Worm (Caenorhabditis elegans): ENCODE data around the gene C07D10.6.

C07D10.6 gene

DNA sequence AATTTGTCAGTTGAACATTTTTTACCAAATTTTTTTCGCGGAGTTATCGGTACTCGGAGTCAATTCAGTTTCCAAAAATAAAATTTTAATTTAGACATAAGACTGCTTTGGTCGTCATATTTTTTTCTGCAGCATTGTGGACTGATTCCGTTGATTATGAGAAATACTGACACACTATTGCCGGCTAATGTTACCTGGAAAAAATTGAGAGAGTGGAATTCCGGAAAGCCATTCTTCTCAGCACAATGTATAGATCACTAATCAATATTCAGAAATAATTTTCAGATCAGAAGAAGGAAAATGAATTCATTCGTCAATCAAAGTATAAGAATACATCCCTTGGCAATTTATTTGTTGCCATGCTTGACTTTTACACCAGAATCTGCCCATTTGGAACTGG lies at the start of gene C07D10.6:
TSS of gene C07D10.6 (plus strand) at position 301 of the 400 bp plus-strand sequence.
- TF ChIP-seq ama-1 (optimal IDR thresholded peaks at IDR 0.05) = no peak
- TF ChIP-seq ceh-36 (tag; optimal IDR thresholded peaks at IDR 0.05) = no peak
- no peak for TF ChIP-seq pes-1 (GFP tag; IDR thresholded peaks at IDR 0.05)
- no peak for TF ChIP-seq hmg-4 (GFP tag; optimal IDR thresholded peaks at IDR 0.05)
- TF ChIP-seq tbx-11 (GFP tag; IDR thresholded peaks at IDR 0.05) = no peak
- no peak for TF ChIP-seq hmbx-1 (tag; optimal IDR thresholded peaks at IDR 0.05)
- no peak for TF ChIP-seq B0310.2 (tag; optimal IDR thresholded peaks at IDR 0.05)
- TF ChIP-seq sea-1 (GFP tag; conservative IDR thresholded peaks at IDR 0.05) = no peak
- TF ChIP-seq tra-4 (tag; optimal IDR thresholded peaks at IDR 0.05) = no peak
- TF ChIP-seq aly-1 (tag; optimal IDR thresholded peaks at IDR 0.05) = no peak
- TF ChIP-seq F13C5.2 (tag; optimal IDR thresholded peaks at IDR 0.05) = no peak
- no peak for TF ChIP-seq scrt-1 (GFP tag; IDR thresholded peaks at IDR 0.05)
- TF ChIP-seq flt-1 (GFP tag; IDR thresholded peaks at IDR 0.05) = no peak
- TF ChIP-seq tbx-37 (GFP tag; conservative IDR thresholded peaks at IDR 0.05) = no peak
- no peak for TF ChIP-seq hnd-1 (tag; optimal IDR thresholded peaks at IDR 0.05)
- TF ChIP-seq ceh-13 (GFP tag; optimal IDR thresholded peaks at IDR 0.05) = no peak

DNA sequence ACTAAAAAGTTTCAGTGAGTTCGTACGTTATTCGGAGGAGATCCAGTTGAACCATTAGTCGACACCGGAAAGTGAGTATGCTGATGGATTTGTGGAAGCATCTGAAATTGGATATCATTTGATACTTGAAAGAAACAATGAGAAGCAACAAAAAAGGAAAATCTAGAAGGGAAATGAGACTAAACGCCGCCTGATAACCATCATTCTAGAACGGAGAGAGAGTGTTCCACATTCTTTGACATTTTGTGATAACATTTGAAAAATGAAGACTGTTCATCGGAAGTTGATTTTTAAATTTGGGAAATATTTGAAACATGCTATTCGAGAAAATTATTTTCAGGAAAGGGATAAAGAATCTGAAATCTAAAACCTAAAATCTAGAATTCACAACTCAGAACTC lies 47.9 kb upstream of the C07D10.6 start, which contains the start of gene npax-1:
TSS of gene npax-1 (minus strand) at position 101 of the 400 bp plus-strand sequence.
- TF ChIP-seq ceh-36 (tag; optimal IDR thresholded peaks at IDR 0.05) (no peak), B0310.2 (tag; optimal IDR thresholded peaks at IDR 0.05) (no peak), ama-1 (optimal IDR thresholded peaks at IDR 0.05) (no peak), tbx-37 (GFP tag; conservative IDR thresholded peaks at IDR 0.05) (no peak), sea-1 (GFP tag; conservative IDR thresholded peaks at IDR 0.05) (no peak), ceh-13 (GFP tag; optimal IDR thresholded peaks at IDR 0.05) (no peak), ets-7 (tag; optimal IDR thresholded peaks at IDR 0.05) (no peak), hmg-4 (GFP tag; optimal IDR thresholded peaks at IDR 0.05) (no peak), scrt-1 (GFP tag; IDR thresholded peaks at IDR 0.05) (no peak)

ce11 chrII:7337469-7337893 lies 41.6 kb upstream of the C07D10.6 start:
- TF ChIP-seq ceh-36 (tag; optimal IDR thresholded peaks at IDR 0.05) (no peak), aly-1 (tag; optimal IDR thresholded peaks at IDR 0.05) (no peak), flt-1 (GFP tag; IDR thresholded peaks at IDR 0.05) (no peak), ceh-13 (GFP tag; optimal IDR thresholded peaks at IDR 0.05) (no peak), tra-4 (tag; optimal IDR thresholded peaks at IDR 0.05) (no peak)

DNA sequence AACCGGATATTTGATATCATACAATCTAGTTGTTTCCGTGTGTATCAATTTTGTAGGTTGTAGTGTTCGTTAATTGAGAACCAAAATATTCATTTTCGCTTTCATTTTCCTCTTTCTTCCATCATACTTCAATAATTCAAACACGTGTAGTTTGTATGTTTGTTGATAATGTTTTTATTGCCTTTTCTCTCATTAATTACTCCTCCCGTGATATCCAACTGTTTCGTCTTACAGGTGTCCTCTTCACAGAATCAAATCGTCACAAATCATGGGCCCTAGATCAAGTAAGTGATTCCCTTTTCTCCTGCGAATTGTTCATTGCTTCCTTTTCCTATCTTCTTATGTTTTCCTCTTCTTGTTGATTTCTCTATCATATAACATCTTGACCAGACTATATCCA lies 40.1 kb upstream of the C07D10.6 start, which contains the start of gene nhr-21:
TSS of gene nhr-21 (plus strand) at position 235 of the 400 bp plus-strand sequence.
- no peak for TF ChIP-seq aly-1 (tag; optimal IDR thresholded peaks at IDR 0.05)
- no peak for TF ChIP-seq flt-1 (GFP tag; IDR thresholded peaks at IDR 0.05)
- no peak for TF ChIP-seq ets-7 (tag; optimal IDR thresholded peaks at IDR 0.05)
- no peak for TF ChIP-seq ama-1 (optimal IDR thresholded peaks at IDR 0.05)
- TF ChIP-seq ceh-13 (GFP tag; optimal IDR thresholded peaks at IDR 0.05) = no peak
- TF ChIP-seq sea-1 (GFP tag; conservative IDR thresholded peaks at IDR 0.05) = no peak
- TF ChIP-seq tra-4 (tag; optimal IDR thresholded peaks at IDR 0.05) = no peak
- no peak for TF ChIP-seq ceh-36 (tag; optimal IDR thresholded peaks at IDR 0.05)
- no peak for TF ChIP-seq hmbx-1 (tag; optimal IDR thresholded peaks at IDR 0.05)
- TF ChIP-seq hmg-4 (GFP tag; optimal IDR thresholded peaks at IDR 0.05) = no peak
- no peak for TF ChIP-seq tbx-11 (GFP tag; IDR thresholded peaks at IDR 0.05)
- TF ChIP-seq B0310.2 (tag; optimal IDR thresholded peaks at IDR 0.05) = no peak
- no peak for TF ChIP-seq tbx-37 (GFP tag; conservative IDR thresholded peaks at IDR 0.05)
- TF ChIP-seq hnd-1 (tag; optimal IDR thresholded peaks at IDR 0.05) = no peak
- TF ChIP-seq scrt-1 (GFP tag; IDR thresholded peaks at IDR 0.05) = no peak
- TF ChIP-seq pes-1 (GFP tag; IDR thresholded peaks at IDR 0.05) = no peak
- TF ChIP-seq F13C5.2 (tag; optimal IDR thresholded peaks at IDR 0.05) = no peak

DNA sequence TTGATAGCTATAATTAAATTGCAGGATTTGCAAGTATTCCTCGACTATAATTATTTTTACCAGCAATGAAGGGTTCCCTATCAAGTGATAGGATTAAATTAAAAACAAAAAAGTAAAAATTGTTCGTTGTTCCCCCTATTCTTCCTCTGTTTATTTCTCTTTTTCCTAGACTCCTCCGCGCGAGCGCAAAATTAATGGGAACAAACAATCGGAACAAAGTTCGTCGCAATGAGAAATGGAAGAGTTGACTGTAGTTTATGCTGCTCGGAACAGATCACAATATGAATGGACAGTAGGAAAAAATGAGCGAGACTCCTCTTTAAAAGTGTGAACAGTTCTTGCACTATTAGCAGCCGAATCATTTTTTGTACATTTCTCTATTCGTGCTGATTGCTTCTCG lies 38.4 kb upstream of the C07D10.6 start:
- TF ChIP-seq aly-1 (tag; optimal IDR thresholded peaks at IDR 0.05) (no peak), tbx-37 (GFP tag; conservative IDR thresholded peaks at IDR 0.05) (no peak), B0310.2 (tag; optimal IDR thresholded peaks at IDR 0.05) (no peak), tbx-11 (GFP tag; IDR thresholded peaks at IDR 0.05) (no peak), pes-1 (GFP tag; IDR thresholded peaks at IDR 0.05) (no peak), flt-1 (GFP tag; IDR thresholded peaks at IDR 0.05) (no peak), F13C5.2 (tag; optimal IDR thresholded peaks at IDR 0.05) (no peak), ama-1 (optimal IDR thresholded peaks at IDR 0.05) (no peak), hnd-1 (tag; optimal IDR thresholded peaks at IDR 0.05) (no peak), hmbx-1 (tag; optimal IDR thresholded peaks at IDR 0.05) (no peak)

- TF ChIP-seq tra-4 (tag; optimal IDR thresholded peaks at IDR 0.05) = no peak
- TF ChIP-seq scrt-1 (GFP tag; IDR thresholded peaks at IDR 0.05) = no peak
- no peak for TF ChIP-seq pes-1 (GFP tag; IDR thresholded peaks at IDR 0.05)
- TF ChIP-seq hmg-4 (GFP tag; optimal IDR thresholded peaks at IDR 0.05) = no peak
- no peak for TF ChIP-seq tbx-11 (GFP tag; IDR thresholded peaks at IDR 0.05)
Measured at ce11 chrII:7341572-7342303, 37.4 kb upstream of the C07D10.6 start.

DNA sequence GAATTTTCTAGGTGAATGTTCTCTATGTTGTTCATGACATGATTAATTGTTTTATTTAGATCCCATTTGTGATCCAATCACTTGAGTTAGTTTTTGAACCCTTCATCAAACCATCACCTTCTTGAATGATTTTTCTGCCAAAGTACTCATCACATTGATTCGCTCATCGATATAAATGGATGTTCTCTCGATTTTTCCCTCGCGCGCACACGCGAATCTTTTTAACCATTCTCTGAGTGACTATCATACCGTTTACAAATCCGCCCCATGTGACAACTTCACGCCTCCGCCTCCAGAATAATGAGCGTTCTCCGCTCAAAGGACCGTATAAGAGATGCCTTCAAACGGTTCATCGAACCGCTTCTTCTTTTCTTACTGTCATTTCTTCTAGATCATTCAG lies 36.2 kb upstream of the C07D10.6 start:
- TF ChIP-seq scrt-1 (GFP tag; IDR thresholded peaks at IDR 0.05) (no peak), tbx-11 (GFP tag; IDR thresholded peaks at IDR 0.05) (no peak), hmbx-1 (tag; optimal IDR thresholded peaks at IDR 0.05) (no peak), pes-1 (GFP tag; IDR thresholded peaks at IDR 0.05) (no peak), sea-1 (GFP tag; conservative IDR thresholded peaks at IDR 0.05) (no peak), aly-1 (tag; optimal IDR thresholded peaks at IDR 0.05) (no peak), tbx-37 (GFP tag; conservative IDR thresholded peaks at IDR 0.05) (no peak), ceh-36 (tag; optimal IDR thresholded peaks at IDR 0.05) (no peak), ceh-13 (GFP tag; optimal IDR thresholded peaks at IDR 0.05) (no peak), flt-1 (GFP tag; IDR thresholded peaks at IDR 0.05) (no peak), hnd-1 (tag; optimal IDR thresholded peaks at IDR 0.05) (no peak), hmg-4 (GFP tag; optimal IDR thresholded peaks at IDR 0.05) (no peak), ama-1 (optimal IDR thresholded peaks at IDR 0.05) (no peak), B0310.2 (tag; optimal IDR thresholded peaks at IDR 0.05) (no peak), tra-4 (tag; optimal IDR thresholded peaks at IDR 0.05) (no peak)

Data from whole organism, early embryonic.